Worm (Caenorhabditis elegans) whole organism, L3 larva: ENCODE results near the gene sor-1.

ENCODE experiments used
- ceh-9 ChIP-seq: sonication (generic microtip); optimal IDR thresholded peaks from 2 replicates; lab custom pipeline; 2018; ENCODE audit warnings: missing biosample characterization, missing genetic modification characterization
- lin-39 ChIP-seq: fragments of 150-350 bp; optimal IDR thresholded peaks from 2 replicates; lab custom pipeline; 2018; ENCODE audit warnings: missing biosample characterization, missing genetic modification reagents, missing genetic modification characterization

DNA sequence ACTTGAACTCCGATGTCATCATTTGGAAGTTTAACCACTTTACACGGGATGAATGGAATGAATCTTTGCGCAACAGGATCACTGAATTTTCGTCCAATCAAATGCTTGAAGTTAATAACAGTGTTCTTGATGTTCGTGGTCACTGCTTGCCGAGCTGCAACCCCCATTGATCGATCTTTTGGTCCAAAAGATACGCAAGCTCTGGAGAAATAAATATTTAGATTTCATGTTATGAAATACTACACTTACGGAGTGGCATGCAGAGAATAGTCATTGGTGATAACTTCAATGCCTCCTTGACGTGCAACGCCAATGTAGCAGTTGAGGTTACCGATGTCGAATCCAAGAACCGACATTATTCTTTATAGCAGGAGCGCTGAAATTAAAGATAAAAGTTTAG lies 28.6 kb downstream of the sor-1 start, which contains the start of gene hsp-110:
- TF ChIP-seq lin-39 (tag; lab: Kevin White, UChicago) (no peak), ceh-9 (no peak)
